Fruit fly (Drosophila melanogaster) whole organism, prepupa: ENCODE measurements around the gene Hel89B.
A peak's percentile ranks its signal among the peaks of the same experiment; 100 is the strongest.

Experiments used
- CG11294 ChIP-seq: fragments of 200-800 bp; sonication (Bioruptor generic); IDR thresholded peaks from 2 replicates; pipeline ENCODE4 v1.3.6; 2022; ENCODE audit warnings: missing biosample characterization, missing genetic modification characterization
- CG15336 ChIP-seq: fragments of 200-800 bp; sonication (Bioruptor generic); IDR thresholded peaks from 2 replicates; pipeline ENCODE4 v1.3.6; 2022; ENCODE audit warnings: missing biosample characterization, missing genetic modification characterization
- CG1621 ChIP-seq: fragments of 200-800 bp; sonication (Bioruptor generic); optimal IDR thresholded peaks from 3 replicates; lab custom pipeline; 2018; ENCODE audit warnings: missing biosample characterization, mild to moderate bottlenecking, missing genetic modification characterization
- CG16779 ChIP-seq: fragments of 200-800 bp; sonication (Bioruptor generic); optimal IDR thresholded peaks from 3 replicates; lab custom pipeline; 2017; ENCODE audit warnings: missing biosample characterization, mild to moderate bottlenecking, missing genetic modification characterization
- CG3032 ChIP-seq: fragments of 200-800 bp; optimal IDR thresholded peaks from 2 replicates; lab custom pipeline; 2019; ENCODE audit warnings: missing biosample characterization, mild to moderate bottlenecking, missing genetic modification characterization, moderate library complexity
- CG31627 ChIP-seq: fragments of 200-800 bp; sonication (Bioruptor generic); optimal IDR thresholded peaks from 3 replicates; lab custom pipeline; 2016; ENCODE audit warnings: missing biosample characterization, missing genetic modification characterization
- CG32006 ChIP-seq: fragments of 200-800 bp; sonication (Bioruptor generic); optimal IDR thresholded peaks from 3 replicates; lab custom pipeline; 2017; ENCODE audit warnings: missing biosample characterization, mild to moderate bottlenecking, missing genetic modification characterization
- CG6276 ChIP-seq: fragments of 200-800 bp; sonication (Bioruptor generic); optimal IDR thresholded peaks from 2 replicates; lab custom pipeline; 2017; ENCODE audit warnings: missing biosample characterization, mild to moderate bottlenecking, missing genetic modification characterization
- CG6792 ChIP-seq: fragments of 200-800 bp; sonication (Bioruptor generic); optimal IDR thresholded peaks from 3 replicates; lab custom pipeline; 2016; ENCODE audit warnings: missing biosample characterization, missing genetic modification characterization
- CG6808 ChIP-seq: fragments of 200-800 bp; sonication (Bioruptor generic); optimal IDR thresholded peaks from 3 replicates; lab custom pipeline; 2017; ENCODE audit warnings: missing biosample characterization, missing genetic modification characterization, mild to moderate bottlenecking, moderate library complexity, missing genetic modification reagents
- CG6854 ChIP-seq: fragments of 200-800 bp; sonication (Bioruptor generic); optimal IDR thresholded peaks from 2 replicates; lab custom pipeline; 2017; ENCODE audit warnings: missing biosample characterization, mild to moderate bottlenecking, missing genetic modification characterization
- CG7368 ChIP-seq: fragments of 200-800 bp; sonication (Bioruptor generic); optimal IDR thresholded peaks from 3 replicates; lab custom pipeline; 2016; ENCODE audit warnings: missing biosample characterization, missing genetic modification characterization
- CG8119 ChIP-seq: fragments of 200-800 bp; sonication (Bioruptor generic); IDR thresholded peaks from 3 replicates; pipeline ENCODE4 v1.3.6; 2022; ENCODE audit warnings: missing biosample characterization, missing genetic modification characterization
- CG8319 ChIP-seq: fragments of 200-800 bp; sonication (Bioruptor generic); optimal IDR thresholded peaks from 3 replicates; lab custom pipeline; 2016; ENCODE audit warnings: missing biosample characterization, missing genetic modification characterization
- CG8632 ChIP-seq: fragments of 200-800 bp; sonication (Bioruptor generic); optimal IDR thresholded peaks from 3 replicates; lab custom pipeline; 2016; ENCODE audit warnings: missing biosample characterization, missing genetic modification characterization
- Eip75B ChIP-seq: fragments of 200-800 bp; sonication (Bioruptor generic); optimal IDR thresholded peaks from 3 replicates; lab custom pipeline; 2016; ENCODE audit warnings: missing biosample characterization, missing genetic modification characterization
- Eip78C ChIP-seq: fragments of 200-800 bp; sonication (Bioruptor generic); peaks from one replicate; lab custom pipeline; 2016; ENCODE audit warnings: missing biosample characterization, missing genetic modification characterization
- Eip93F ChIP-seq: fragments of 200-800 bp; sonication (Bioruptor generic); optimal IDR thresholded peaks from 2 replicates; lab custom pipeline; 2016; ENCODE audit warnings: missing biosample characterization, mild to moderate bottlenecking, missing genetic modification characterization
- Ets96B ChIP-seq: fragments of 200-800 bp; optimal IDR thresholded peaks from 2 replicates; lab custom pipeline; 2019; ENCODE audit warnings: missing biosample characterization, mild to moderate bottlenecking, missing genetic modification characterization, moderate library complexity
- Gug ChIP-seq: fragments of 200-800 bp; sonication (Bioruptor generic); IDR thresholded peaks from 2 replicates; pipeline ENCODE4 v1.3.6; 2022; ENCODE audit warnings: missing biosample characterization, missing genetic modification characterization
- Hr39 ChIP-seq: fragments of 200-800 bp; sonication (Bioruptor generic); optimal IDR thresholded peaks from 2 replicates; lab custom pipeline; 2016; ENCODE audit warnings: missing biosample characterization, missing genetic modification characterization
- Hr4 ChIP-seq: fragments of 200-800 bp; sonication (Bioruptor generic); optimal IDR thresholded peaks from 3 replicates; lab custom pipeline; 2016; ENCODE audit warnings: missing biosample characterization, missing genetic modification characterization
- Lpt ChIP-seq: fragments of 200-800 bp; sonication (Bioruptor generic); optimal IDR thresholded peaks from 3 replicates; lab custom pipeline; 2016; ENCODE audit warnings: missing biosample characterization, missing genetic modification characterization
- OdsH ChIP-seq: fragments of 200-800 bp; sonication (Bioruptor generic); optimal IDR thresholded peaks from 3 replicates; lab custom pipeline; 2016; ENCODE audit warnings: missing biosample characterization, missing genetic modification characterization
- Sox102F ChIP-seq: fragments of 200-800 bp; sonication (Bioruptor generic); optimal IDR thresholded peaks from 2 replicates; lab custom pipeline; 2016; ENCODE audit warnings: missing biosample characterization, mild to moderate bottlenecking, missing genetic modification characterization
- Sox15 ChIP-seq: fragments of 200-800 bp; sonication (Bioruptor generic); optimal IDR thresholded peaks from 3 replicates; lab custom pipeline; 2016; ENCODE audit warnings: missing biosample characterization, missing genetic modification characterization
- eg ChIP-seq: fragments of 200-800 bp; sonication (Bioruptor generic); IDR thresholded peaks from 3 replicates; pipeline ENCODE4 v1.3.6; 2022; ENCODE audit warnings: missing biosample characterization, missing genetic modification characterization
- esn ChIP-seq: fragments of 200-800 bp; sonication (Bioruptor generic); optimal IDR thresholded peaks from 2 replicates; lab custom pipeline; 2016; ENCODE audit warnings: missing biosample characterization, mild to moderate bottlenecking, missing genetic modification characterization, moderate library complexity
- fd85E ChIP-seq: fragments of 200-800 bp; sonication (Bioruptor generic); optimal IDR thresholded peaks from 3 replicates; lab custom pipeline; 2016; ENCODE audit warnings: missing biosample characterization, missing genetic modification characterization
- fkh ChIP-seq: fragments of 200-800 bp; sonication (Bioruptor generic); optimal IDR thresholded peaks from 3 replicates; lab custom pipeline; 2017; ENCODE audit warnings: missing biosample characterization, mild to moderate bottlenecking, missing genetic modification characterization, moderate library complexity
- lz ChIP-seq: fragments of 200-800 bp; sonication (Bioruptor generic); optimal IDR thresholded peaks from 3 replicates; lab custom pipeline; 2016; ENCODE audit warnings: missing biosample characterization, missing genetic modification characterization
- spab ChIP-seq: fragments of 200-800 bp; sonication (Bioruptor generic); optimal IDR thresholded peaks from 2 replicates; lab custom pipeline; 2017; ENCODE audit warnings: missing biosample characterization, mild to moderate bottlenecking, missing genetic modification characterization, missing genetic modification reagents
- svp ChIP-seq: fragments of 200-800 bp; sonication (Bioruptor generic); peaks from one replicate; lab custom pipeline; 2016; ENCODE audit warnings: missing biosample characterization, missing genetic modification characterization
- vri ChIP-seq: fragments of 200-800 bp; sonication (Bioruptor generic); optimal IDR thresholded peaks from 3 replicates; lab custom pipeline; 2016; ENCODE audit warnings: missing biosample characterization, mild to moderate bottlenecking, missing genetic modification characterization

The Hel89B gene

dm6 chr3R:15933609-15934232 is 39.4 kb upstream of the Hel89B start, which contains the start of the genes CG5478 and blp:
CG5478 (minus strand) TSS chr3R:15933734.
blp (plus strand) TSS chr3R:15933847.
- TF ChIP-seq CG16779 (no peak), Lpt (no peak), Eip78C (GFP tag; lab: Kevin White, UChicago) (peak; percentile 8), CG8119 (GFP tag; lab: Robert Waterston, UW) (no peak), CG8632 (GFP tag; lab: Kevin White, UChicago) (no peak), spab (GFP tag; lab: Kevin White, UChicago) (no peak), CG1621 (no peak), CG6808 (GFP tag; lab: Kevin White, UChicago) (peak; percentile 73), OdsH (GFP tag; lab: Kevin White, UChicago) (no peak), fkh (GFP tag; lab: Kevin White, UChicago) (peak; percentile 37), CG3032 (tag; lab: Kevin White, UChicago) (no peak), Hr4 (no peak), CG15336 (no peak), Sox15 (no peak)
- TF ChIP-seq, all 60 proteins: peak for 3

- TF ChIP-seq CG11294 (GFP tag; lab: Robert Waterston, UW) (0 out of 2 replicates have a peak, but pooled peaks have one; percentile 17), Eip78C (GFP tag; lab: Kevin White, UChicago) (peak; percentile 38), Sox102F (GFP tag; lab: Kevin White, UChicago) (no peak), eg (GFP tag; lab: Robert Waterston, UW) (0 out of 3 replicates have a peak, but pooled peaks have one; percentile 11), vri (GFP tag; lab: Kevin White, UChicago) (no peak), CG6808 (GFP tag; lab: Kevin White, UChicago) (peak; percentile 100), svp (GFP tag; lab: Kevin White, UChicago) (no peak), CG7368 (GFP tag; lab: Kevin White, UChicago) (no peak), fkh (GFP tag; lab: Kevin White, UChicago) (peak; percentile 71)
Measured at dm6 chr3R:15934952-15935351, 38.1 kb upstream of the Hel89B start, which contains the start of gene Sap47. Sap47 (plus strand) TSS chr3R:15935100.

dm6 chr3R:15935538-15935937 is 37.6 kb upstream of the Hel89B start:
- no peak for TF ChIP-seq CG3032 (tag; lab: Kevin White, UChicago)
- no peak for TF ChIP-seq Ets96B (tag; lab: Kevin White, UChicago)
- no peak for TF ChIP-seq lz (GFP tag; lab: Kevin White, UChicago)
- TF ChIP-seq spab (GFP tag; lab: Kevin White, UChicago): no peak
- TF ChIP-seq Eip75B: no peak
- no peak for TF ChIP-seq CG32006
- no peak for TF ChIP-seq esn
- no peak for TF ChIP-seq OdsH (GFP tag; lab: Kevin White, UChicago)
- TF ChIP-seq Eip93F (GFP tag; lab: Kevin White, UChicago): no peak
- no peak for TF ChIP-seq Gug (GFP tag; lab: Robert Waterston, UW)
- TF ChIP-seq Hr39 (GFP tag; lab: Kevin White, UChicago): no peak
- TF ChIP-seq CG7368 (GFP tag; lab: Kevin White, UChicago): no peak
- no peak for TF ChIP-seq CG6854 (GFP tag; lab: Kevin White, UChicago)
- no peak for TF ChIP-seq fd85E
- TF ChIP-seq vri (GFP tag; lab: Kevin White, UChicago): no peak
- no peak for TF ChIP-seq CG11294 (GFP tag; lab: Robert Waterston, UW)
- no peak for TF ChIP-seq CG1621
- TF ChIP-seq CG8632 (GFP tag; lab: Kevin White, UChicago): no peak
- no peak for TF ChIP-seq CG6792 (GFP tag; lab: Kevin White, UChicago)
- TF ChIP-seq CG6276 (GFP tag; lab: Kevin White, UChicago): no peak

- TF ChIP-seq CG11294 (GFP tag; lab: Robert Waterston, UW) (no peak), Sox15 (no peak), CG8319 (no peak), eg (GFP tag; lab: Robert Waterston, UW) (0 out of 3 replicates have a peak, but pooled peaks have one; percentile 14), CG31627 (no peak), Hr39 (GFP tag; lab: Kevin White, UChicago) (no peak)
Measured at dm6 chr3R:15937708-15938107, 35.4 kb upstream of the Hel89B start.
